Fruit fly (Drosophila melanogaster) whole organism, embryonic: Measurements from ENCODE around the gene CG42810.

Source experiments
- Aef1 ChIP-seq: fragments of 200-800 bp; sonication (Bioruptor generic); IDR thresholded peaks from 3 replicates; pipeline ENCODE4 v1.3.6; 2022; ENCODE audit warnings: missing biosample characterization, missing genetic modification characterization
- CG10321 ChIP-seq: fragments of 200-800 bp; sonication (Bioruptor generic); IDR thresholded peaks from 2 replicates; pipeline ENCODE4 v1.3.6; 2022; ENCODE audit warnings: missing biosample characterization, missing genetic modification characterization
- CG34376 ChIP-seq: fragments of 200-800 bp; sonication (Bioruptor generic); optimal IDR thresholded peaks from 2 replicates; lab custom pipeline; 2018; ENCODE audit warnings: missing biosample characterization, mild to moderate bottlenecking, missing genetic modification characterization
- CG42726 ChIP-seq: fragments of 200-800 bp; sonication (Bioruptor generic); IDR thresholded peaks from 2 replicates; pipeline ENCODE4 v1.3.6; 2022; ENCODE audit warnings: missing biosample characterization, missing genetic modification characterization; ENCODE audit not compliant: partially characterized antibody
- D19B ChIP-seq: fragments of 200-800 bp; sonication (Bioruptor generic); optimal IDR thresholded peaks from 2 replicates; lab custom pipeline; 2017; ENCODE audit warnings: missing biosample characterization, mild to moderate bottlenecking, missing genetic modification characterization
- gsb ChIP-seq: fragments of 200-800 bp; sonication (Bioruptor generic); IDR thresholded peaks from 2 replicates; pipeline ENCODE4 v1.3.6; 2022; ENCODE audit warnings: missing biosample characterization, missing genetic modification characterization
- knrl ChIP-seq: fragments of 200-800 bp; sonication (Bioruptor generic); IDR thresholded peaks from 3 replicates; pipeline ENCODE4 v1.3.6; 2022; ENCODE audit warnings: missing biosample characterization, missing genetic modification characterization; ENCODE audit not compliant: partially characterized antibody
- tup ChIP-seq: fragments of 200-800 bp; sonication (Bioruptor generic); optimal IDR thresholded peaks from 2 replicates; lab custom pipeline; 2016; ENCODE audit warnings: missing biosample characterization, mild to moderate bottlenecking, missing genetic modification characterization, moderate library complexity

Gene CG42810

dm6 chr2L:13500416-13500815, 40.9 kb downstream of the CG42810 start (continued):
- TF ChIP-seq CG42726 (GFP tag; lab: Robert Waterston, UW) (peak; percentile 80), Aef1 (no peak), CG34376 (GFP tag; lab: Kevin White, UChicago) (no peak), tup (GFP tag; lab: Kevin White, UChicago) (no peak), D19B (no peak), knrl (peak; percentile 43; the same call in 1 of the 3 replicates), gsb (GFP tag; lab: Robert Waterston, UW) (no peak), CG10321 (no peak)
- TF ChIP-seq, all 482 proteins: peak for 12
